Fruit fly (Drosophila melanogaster): ENCODE data around the gene Elp1.

Gene Elp1

dm6 chr3R:11665508-11665907, 14.7 kb downstream of the Elp1 start (continued):
- TF ChIP-seq az2 (GFP tag; optimal IDR thresholded peaks at IDR 0.05) (no peak), CG17361 (GFP tag; IDR thresholded peaks at IDR 0.05) (0 out of 3 replicates have a peak, but pooled peaks have one; percentile 9), vfl (GFP tag; optimal IDR thresholded peaks at IDR 0.05) (no peak), CG3726 (GFP tag; IDR thresholded peaks at IDR 0.05) (no peak), rib (GFP tag; IDR thresholded peaks at IDR 0.05) (no peak), CG8089 (GFP tag; optimal IDR thresholded peaks at IDR 0.05) (no peak), CG12942 (GFP tag; optimal IDR thresholded peaks at IDR 0.05) (no peak), chinmo (GFP tag; IDR thresholded peaks at IDR 0.05; ENCODE audit: partially characterized antibody) (peak; percentile 76; the same call in 1 of the 4 replicates), odd (GFP tag; optimal IDR thresholded peaks at IDR 0.05) (no peak), CG16813 (GFP tag; IDR thresholded peaks at IDR 0.05; ENCODE audit: partially characterized antibody) (no peak), CG17829 (tag; optimal IDR thresholded peaks at IDR 0.05) (no peak), stwl (tag; optimal IDR thresholded peaks at IDR 0.05) (peak; percentile 35), usp (GFP tag; optimal IDR thresholded peaks at IDR 0.05) (no peak), CG15269 (tag; optimal IDR thresholded peaks at IDR 0.05) (no peak), al (GFP tag; IDR thresholded peaks at IDR 0.05) (no peak), fd102C (GFP tag; optimal IDR thresholded peaks at IDR 0.05) (no peak), D19B (GFP tag; optimal IDR thresholded peaks at IDR 0.05) (no peak), CG34376 (GFP tag; optimal IDR thresholded peaks at IDR 0.05) (no peak), Rfx (GFP tag; IDR thresholded peaks at IDR 0.05) (0 out of 2 replicates have a peak, but pooled peaks have one; percentile 5), CG6813 (GFP tag; optimal IDR thresholded peaks at IDR 0.05) (no peak), ara (GFP tag; IDR thresholded peaks at IDR 0.05) (no peak), CG10274 (GFP tag; optimal IDR thresholded peaks at IDR 0.05) (no peak), dm (GFP tag; optimal IDR thresholded peaks at IDR 0.05) (no peak), ATbp (GFP tag; optimal IDR thresholded peaks at IDR 0.05) (no peak), CG32532 (GFP tag; IDR thresholded peaks at IDR 0.05) (no peak; the same call in 1 of the 2 replicates), CG15514 (GFP tag; optimal IDR thresholded peaks at IDR 0.05) (no peak), Opbp (GFP tag; IDR thresholded peaks at IDR 0.05; ENCODE audit: partially characterized antibody) (peak; percentile 36; the same call in 1 of the 3 replicates), unpg (GFP tag; optimal IDR thresholded peaks at IDR 0.05) (no peak), CG8290 (GFP tag; optimal IDR thresholded peaks at IDR 0.05) (no peak), CG8290 (tag; optimal IDR thresholded peaks at IDR 0.05) (peak in 1 of 2 experiments; percentile 11), sc (optimal IDR thresholded peaks at IDR 0.05) (no peak), sc (GFP tag; optimal IDR thresholded peaks at IDR 0.05) (no peak), CG13287 (GFP tag; IDR thresholded peaks at IDR 0.05; ENCODE audit: partially characterized antibody) (peak; percentile 16; the same call in 1 of the 2 replicates), CG2199 (GFP tag; IDR thresholded peaks at IDR 0.05) (0 out of 3 replicates have a peak, but pooled peaks have one; percentile 35), CG1603 (tag; optimal IDR thresholded peaks at IDR 0.05) (no peak), CG9215 (GFP tag; IDR thresholded peaks at IDR 0.05) (no peak), knrl (GFP tag; IDR thresholded peaks at IDR 0.05; ENCODE audit: partially characterized antibody) (no peak), ci (GFP tag; IDR thresholded peaks at IDR 0.05) (0 out of 3 replicates have a peak, but pooled peaks have one; percentile 21), Gsc (GFP tag; IDR thresholded peaks at IDR 0.05) (no peak), gcm2 (GFP tag; optimal IDR thresholded peaks at IDR 0.05) (no peak), pan (optimal IDR thresholded peaks at IDR 0.05) (no peak), pan (GFP tag; optimal IDR thresholded peaks at IDR 0.05 in 1 of 2, IDR thresholded peaks at IDR 0.05 in 1 of 2) (peak in 1 of 2 experiments; percentile 27), CG2116 (GFP tag; optimal IDR thresholded peaks at IDR 0.05) (peak; percentile 4), tin (GFP tag; optimal IDR thresholded peaks at IDR 0.05) (no peak), HLH3B (GFP tag; IDR thresholded peaks at IDR 0.05) (no peak), CG16779 (GFP tag; IDR thresholded peaks at IDR 0.05) (no peak), C15 (GFP tag; IDR thresholded peaks at IDR 0.05) (no peak), CG2712 (tag; optimal IDR thresholded peaks at IDR 0.05) (peak; percentile 13), Xrp1 (GFP tag; IDR thresholded peaks at IDR 0.05) (no peak), Chrac-16 (GFP tag; optimal IDR thresholded peaks at IDR 0.05) (no peak), Lhr (GFP tag; optimal IDR thresholded peaks at IDR 0.05) (peak; percentile 26)
